Fruit fly (Drosophila melanogaster): ENCODE measurements around the gene RluA-2.

Gene RluA-2

DNA sequence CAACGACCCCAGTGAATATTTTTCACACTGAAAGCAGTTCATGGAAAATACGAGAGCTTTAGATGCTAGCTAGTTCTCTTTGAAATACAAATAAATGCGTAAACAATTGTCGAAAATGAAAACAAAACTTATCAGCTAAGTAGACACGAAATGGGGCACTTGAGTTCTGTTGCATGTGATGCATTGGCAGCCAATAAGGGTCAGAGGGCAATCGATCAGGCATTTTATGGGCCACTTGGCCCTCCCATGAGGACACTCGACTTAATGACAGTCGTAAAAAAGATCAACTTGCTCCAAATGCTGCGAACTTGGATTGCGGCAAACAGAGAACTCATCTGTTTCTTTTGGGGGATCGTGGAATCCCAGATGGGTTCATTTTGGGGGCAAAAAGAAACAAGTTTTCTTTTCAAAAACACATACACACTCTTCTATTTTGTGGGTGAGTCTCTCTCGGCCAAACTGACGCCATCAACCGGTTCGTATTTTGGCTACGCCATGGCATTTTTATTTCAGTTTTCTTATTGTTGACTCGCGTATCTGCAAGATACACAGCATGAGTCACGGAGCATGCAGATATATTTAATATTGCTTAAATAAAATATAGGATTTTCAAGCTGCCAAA, 26.6 kb downstream of the RluA-2 start:
- TF ChIP-seq CTCF (optimal IDR thresholded peaks at IDR 0.05) (no peak), CG8478 (optimal IDR thresholded peaks at IDR 0.05) (no peak)

DNA sequence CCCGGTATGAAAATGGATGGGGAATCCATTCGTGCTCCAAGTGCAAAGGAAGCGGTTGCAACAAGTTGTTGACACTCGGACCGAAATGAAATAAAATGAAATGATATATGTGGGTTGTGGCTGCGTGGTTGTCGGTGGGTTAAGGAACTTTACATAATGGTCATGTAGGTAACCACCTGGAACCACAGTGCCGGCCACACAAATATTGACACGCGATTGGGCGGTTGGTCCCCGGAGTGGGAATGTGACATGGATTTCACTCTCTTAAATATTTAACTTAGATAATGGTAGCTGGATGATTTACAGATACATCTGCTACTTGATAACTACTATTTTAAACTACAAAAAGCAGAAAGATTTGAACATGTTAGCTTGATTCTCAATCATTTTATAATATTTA, 28.0 kb downstream of the RluA-2 start:
- no peak for TF ChIP-seq CG8478 (optimal IDR thresholded peaks at IDR 0.05)
- TF ChIP-seq CTCF (optimal IDR thresholded peaks at IDR 0.05) = no peak

DNA sequence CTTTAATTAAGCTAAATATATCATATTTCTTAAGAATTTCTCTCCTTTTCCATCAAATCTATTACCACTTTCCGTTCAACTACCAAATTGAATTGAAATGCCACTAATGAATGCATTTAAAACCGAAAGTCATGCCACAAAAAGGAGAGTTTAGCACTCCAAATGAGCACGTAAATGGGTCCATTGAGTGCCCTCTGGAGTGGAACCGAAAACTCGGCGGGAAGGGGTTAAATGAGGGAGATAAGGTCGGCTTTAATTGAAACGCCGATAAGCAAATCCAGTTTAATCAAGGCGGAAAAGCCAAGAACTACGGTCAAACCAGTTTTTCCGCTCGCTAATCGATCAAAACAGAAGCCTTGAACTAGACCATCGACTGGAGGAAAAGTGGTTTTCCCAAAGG, 28.5 kb downstream of the RluA-2 start:
- TF ChIP-seq CTCF (optimal IDR thresholded peaks at IDR 0.05) (no peak), CG8478 (optimal IDR thresholded peaks at IDR 0.05) (no peak)

DNA sequence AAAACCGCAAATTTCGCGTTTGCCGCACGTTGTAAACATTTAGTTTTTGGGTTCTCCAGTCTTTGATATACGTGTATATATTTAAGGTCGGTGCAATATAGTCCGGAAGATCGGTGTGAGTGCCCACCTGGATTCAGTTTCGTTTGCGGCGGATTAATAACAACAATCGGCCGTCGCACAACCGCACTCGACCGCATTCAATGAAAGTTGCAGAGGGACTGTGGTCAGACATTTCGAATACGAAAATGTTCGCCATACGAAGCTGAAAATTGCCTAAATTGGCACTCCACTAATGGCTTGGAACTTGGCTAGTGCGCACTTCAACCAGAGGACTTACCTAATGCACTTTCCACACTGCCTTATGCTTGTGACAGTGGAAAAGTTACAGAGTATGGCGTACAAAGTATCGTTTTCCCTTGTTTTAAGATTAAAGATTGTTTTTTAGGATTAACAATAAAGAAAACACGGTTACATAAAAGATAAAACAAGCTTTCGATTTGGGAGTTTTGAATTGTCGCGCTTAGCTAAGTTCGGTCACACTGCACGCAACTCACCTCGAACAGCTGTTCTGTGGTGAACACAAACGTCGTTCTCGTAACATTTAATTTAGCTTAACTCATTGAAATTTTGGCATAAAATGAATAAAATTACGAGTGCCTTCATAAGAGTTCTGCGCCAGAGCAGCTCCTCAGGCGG, 29.8 kb downstream of the RluA-2 start, which contains the start of the genes Myo31DF and CG6094:
TSS of gene Myo31DF (minus strand) at position 223 of the 696 bp plus-strand sequence.
TSS of gene CG6094 (plus strand) at position 525 of the 696 bp plus-strand sequence.
- no peak for TF ChIP-seq CG8478 (optimal IDR thresholded peaks at IDR 0.05)
- peak; percentile 36 to 60 for TF ChIP-seq CTCF (optimal IDR thresholded peaks at IDR 0.05)

DNA sequence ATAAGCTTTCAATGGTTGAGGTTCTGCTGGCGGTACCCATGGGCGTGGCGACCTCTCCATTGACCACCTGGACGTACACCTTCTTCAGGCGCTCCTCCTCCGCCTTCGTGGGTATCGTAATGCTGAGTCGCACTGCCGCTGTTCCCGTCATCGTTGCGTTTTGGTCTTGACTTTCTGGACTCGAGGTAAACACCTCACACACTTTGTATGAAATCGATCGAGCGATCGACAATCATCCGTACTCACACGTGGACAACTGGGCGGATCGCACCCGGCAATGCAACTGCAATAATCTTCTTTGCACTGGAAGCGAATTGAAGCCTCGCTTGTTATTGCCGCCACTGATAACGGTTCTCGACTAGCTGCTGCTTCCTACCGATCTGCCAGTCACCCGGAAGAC, 33.2 kb downstream of the RluA-2 start, which contains the start of gene CG7384:
TSS of gene CG7384 (minus strand) at position 366 of the 400 bp plus-strand sequence.
- TF ChIP-seq CG8478 (optimal IDR thresholded peaks at IDR 0.05) = no peak
- TF ChIP-seq CTCF (optimal IDR thresholded peaks at IDR 0.05) = no peak

DNA sequence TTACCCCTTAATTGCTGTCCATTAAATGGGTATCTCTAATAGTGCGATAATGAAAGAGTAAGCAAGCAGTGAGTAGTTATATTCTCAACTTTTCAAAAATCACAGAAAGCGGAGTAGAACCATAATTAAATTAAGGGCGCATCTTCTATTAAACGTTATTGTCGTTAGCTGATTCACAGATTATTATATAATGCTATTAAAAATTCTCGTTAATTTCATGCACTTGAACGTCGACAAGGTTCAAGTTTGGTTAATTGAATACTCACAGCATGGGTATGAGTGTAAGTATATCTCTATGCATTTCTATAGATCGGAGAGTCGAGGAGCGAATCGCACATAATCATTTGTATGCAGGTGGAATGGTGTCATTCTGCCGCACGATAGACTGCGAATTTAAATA, 34.0 kb downstream of the RluA-2 start:
- TF ChIP-seq CG8478 (optimal IDR thresholded peaks at IDR 0.05) (no peak), CTCF (optimal IDR thresholded peaks at IDR 0.05) (no peak)

DNA sequence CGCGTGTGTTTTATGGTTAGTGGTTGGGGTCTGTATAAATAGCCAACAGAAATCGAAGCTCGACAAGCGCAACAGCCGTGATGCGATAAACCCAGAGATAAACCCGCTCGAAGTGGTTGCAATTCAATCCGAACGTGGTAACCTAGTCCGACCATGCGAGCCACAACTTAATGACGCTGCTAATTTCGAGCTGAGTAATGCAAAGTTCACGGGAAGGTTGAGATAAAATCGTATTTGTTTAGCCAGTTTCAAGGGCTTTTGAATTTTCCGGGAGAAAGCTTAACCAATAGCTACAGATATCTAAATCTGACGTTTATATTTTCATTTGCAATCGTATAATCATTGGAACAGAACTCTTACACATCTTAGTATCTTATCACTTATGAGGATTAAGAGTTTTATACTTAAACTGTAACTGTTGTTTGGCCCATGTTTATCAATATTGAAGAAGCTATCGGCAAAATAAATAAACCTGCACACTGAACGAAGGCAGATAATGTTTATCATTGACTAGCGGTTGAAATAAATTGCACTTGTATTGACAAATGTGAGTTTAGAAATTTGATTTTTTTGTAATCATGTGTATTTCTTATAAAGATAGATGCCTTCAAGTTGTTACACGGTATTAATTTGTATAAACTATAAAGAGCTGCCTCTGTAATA, 37.1 kb downstream of the RluA-2 start:
- TF ChIP-seq CG8478 (optimal IDR thresholded peaks at IDR 0.05) (no peak), CTCF (optimal IDR thresholded peaks at IDR 0.05) (no peak)

DNA sequence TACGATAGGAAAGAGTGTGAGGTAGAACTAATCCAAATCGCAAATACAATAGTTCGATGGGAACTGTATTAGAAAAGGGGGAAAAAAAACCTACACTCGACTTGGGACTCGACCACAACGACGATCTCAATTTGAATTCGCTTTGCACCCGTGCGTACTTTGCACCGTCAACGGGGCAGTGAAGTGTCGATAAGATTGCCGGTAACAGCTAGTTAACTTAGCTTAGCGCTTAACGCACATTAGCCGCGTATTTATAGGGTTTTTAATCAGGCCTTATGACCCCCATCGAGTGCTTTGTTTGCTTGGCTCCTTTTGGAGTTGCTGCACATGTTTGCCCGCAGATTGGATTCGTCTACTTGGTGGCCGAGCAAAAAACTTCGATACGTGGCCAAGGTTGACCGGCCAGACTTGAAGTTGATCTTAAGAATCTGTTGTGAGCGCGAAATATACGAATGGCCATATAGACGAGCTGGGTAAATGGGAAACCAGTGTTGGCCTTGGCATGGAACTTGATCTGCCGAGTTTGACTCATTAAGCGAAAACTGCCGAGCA, 37.8 kb downstream of the RluA-2 start:
- no peak for TF ChIP-seq CG8478 (optimal IDR thresholded peaks at IDR 0.05)
- TF ChIP-seq CTCF (optimal IDR thresholded peaks at IDR 0.05) = no peak

DNA sequence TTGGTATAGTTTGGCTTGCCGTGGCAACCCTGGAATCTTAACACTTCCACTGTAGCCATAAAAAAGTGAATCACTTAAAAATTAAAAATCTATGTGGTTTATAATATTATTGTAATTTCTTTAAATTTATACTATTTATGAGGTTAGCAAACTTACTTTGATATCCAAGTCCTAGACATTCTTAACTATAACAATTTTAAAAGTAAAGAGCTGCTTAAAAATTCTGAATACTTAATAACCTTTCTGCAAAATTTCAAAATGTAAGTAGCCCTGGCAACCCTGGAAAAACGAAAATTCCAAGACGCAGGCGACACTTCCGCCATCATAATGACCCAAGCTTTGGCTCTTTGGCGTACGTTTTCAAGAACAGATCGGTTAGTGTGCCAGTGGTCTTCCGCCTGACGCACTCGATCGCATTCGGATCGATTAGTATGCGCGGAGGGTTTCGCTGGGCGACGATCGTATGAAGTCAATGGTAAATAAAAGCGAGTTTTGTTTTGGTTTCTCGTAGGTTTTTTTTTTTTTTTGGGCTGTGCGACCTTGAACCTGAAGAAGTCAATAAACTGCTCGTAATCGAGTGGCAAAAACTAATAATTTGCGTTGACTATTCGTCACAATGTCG, 38.8 kb downstream of the RluA-2 start:
- TF ChIP-seq CTCF (optimal IDR thresholded peaks at IDR 0.05) (no peak), CG8478 (optimal IDR thresholded peaks at IDR 0.05) (no peak)

DNA sequence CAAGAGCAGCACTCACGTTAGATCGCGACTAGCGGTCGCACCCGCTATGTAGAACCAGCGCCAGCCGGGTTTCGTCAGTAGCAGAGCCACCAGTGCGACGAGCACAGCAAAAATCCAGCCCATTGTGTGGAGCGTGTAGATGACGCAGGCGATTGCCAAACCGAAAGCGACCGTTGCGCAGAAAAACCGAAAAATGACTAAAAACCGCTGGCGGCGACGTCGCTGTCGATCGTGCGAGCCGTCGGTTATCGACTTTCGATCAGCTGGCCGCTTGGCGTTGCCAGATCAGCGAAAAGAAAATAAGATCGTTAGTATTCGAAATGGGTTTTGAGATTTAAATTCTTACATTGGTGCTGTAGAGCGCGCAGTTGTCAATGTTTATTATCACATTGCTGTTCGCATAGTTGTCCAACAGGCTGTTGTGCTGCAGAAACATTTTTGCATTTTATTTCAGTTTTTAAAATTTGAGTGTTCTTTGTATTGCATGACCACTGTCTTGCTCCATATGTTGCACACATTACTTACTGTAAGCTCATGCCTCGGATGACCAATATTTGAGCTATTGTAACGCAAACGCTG, 39.7 kb downstream of the RluA-2 start:
- TF ChIP-seq CG8478 (optimal IDR thresholded peaks at IDR 0.05) (no peak), CTCF (optimal IDR thresholded peaks at IDR 0.05) (no peak)

DNA sequence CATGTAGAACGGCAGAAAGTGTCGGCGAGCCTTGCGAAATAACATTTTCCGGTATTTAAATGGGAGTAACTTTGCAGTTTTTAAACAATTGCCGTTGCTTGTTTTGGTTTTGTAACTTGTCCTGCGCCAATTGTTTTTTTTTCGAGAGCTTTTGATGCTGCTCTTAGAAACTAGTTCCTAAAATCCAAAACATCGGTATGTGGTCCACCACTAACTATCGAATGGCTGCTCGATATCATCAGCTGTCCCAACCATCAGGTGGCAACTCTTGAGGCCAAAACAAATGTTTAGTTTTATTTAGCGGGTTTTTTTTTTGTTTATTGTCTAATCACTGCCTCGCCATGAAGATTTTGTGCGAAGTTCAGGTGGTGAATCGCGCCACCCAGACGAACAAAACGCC, 40.2 kb downstream of the RluA-2 start, which contains the start of the genes Fatp1 and Lrr47:
TSS of gene Fatp1 (minus strand) at position 134 of the 400 bp plus-strand sequence.
TSS of gene Lrr47 (plus strand) at position 251 of the 400 bp plus-strand sequence.
- TF ChIP-seq CTCF (optimal IDR thresholded peaks at IDR 0.05) (peak; percentile 13 to 15), CG8478 (optimal IDR thresholded peaks at IDR 0.05) (no peak)

DNA sequence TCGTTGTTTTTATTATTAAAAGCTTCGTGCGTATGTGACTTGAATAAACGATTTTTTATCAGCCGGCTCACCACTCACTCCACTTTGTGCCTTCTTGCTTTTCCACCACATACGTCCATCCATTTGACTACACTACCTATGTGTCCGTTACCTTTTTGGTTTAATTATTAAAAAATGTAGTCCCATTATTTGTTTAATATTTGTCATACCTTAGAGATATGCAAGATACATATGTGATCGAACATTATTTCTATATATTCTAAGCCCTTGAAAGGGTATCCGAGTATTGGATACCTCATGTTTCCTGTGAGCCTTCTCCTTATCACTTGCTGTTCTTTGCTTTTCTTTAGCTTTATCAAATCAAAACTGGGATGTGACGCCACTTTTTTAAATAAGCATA, 42.4 kb downstream of the RluA-2 start:
- TF ChIP-seq CTCF (optimal IDR thresholded peaks at IDR 0.05) (no peak), CG8478 (optimal IDR thresholded peaks at IDR 0.05) (no peak)

DNA sequence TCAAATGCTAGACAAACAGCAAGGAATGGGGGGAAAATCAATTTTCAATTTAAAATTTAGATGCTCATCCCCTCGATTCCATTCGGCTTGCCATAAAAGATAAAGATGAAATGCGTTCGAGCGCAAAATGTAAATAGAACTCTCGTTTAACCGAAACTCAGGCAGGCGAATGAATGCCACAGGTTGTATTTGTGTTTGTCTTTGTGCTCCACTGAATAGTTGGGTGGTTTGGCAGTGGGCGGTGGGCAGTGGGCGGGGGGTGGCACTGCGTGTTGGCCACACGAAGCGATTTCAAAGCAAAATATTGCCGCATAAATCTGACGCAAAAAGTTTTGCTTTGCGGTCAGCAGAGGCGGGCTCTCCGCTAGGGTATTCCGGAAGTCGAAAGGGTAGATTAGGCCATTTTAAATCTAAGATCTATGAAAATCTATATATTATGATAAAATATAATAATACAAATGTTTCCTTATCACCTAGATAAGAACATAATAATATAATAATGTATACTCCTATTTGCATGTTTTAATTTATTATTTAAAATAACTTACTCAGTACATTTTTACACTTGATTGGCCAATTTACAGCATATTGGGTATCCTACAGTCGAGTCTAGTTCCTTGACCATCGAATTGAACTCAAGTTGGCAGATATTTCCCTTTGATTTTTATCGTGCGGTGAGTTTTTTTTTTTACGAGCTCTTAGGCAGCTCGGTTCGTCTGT, 45.5 kb downstream of the RluA-2 start:
- TF ChIP-seq CG8478 (optimal IDR thresholded peaks at IDR 0.05) (no peak), CTCF (optimal IDR thresholded peaks at IDR 0.05) (no peak)

Data from S2 (cell line).